Worm (Caenorhabditis elegans): ENCODE data around the gene col-88.

- no peak for TF ChIP-seq W03F9.2 (tag; optimal IDR thresholded peaks at IDR 0.05)
- TF ChIP-seq him-1 (tag; optimal IDR thresholded peaks at IDR 0.05): no peak
Observed at ce11 chrIII:41484-41883, 621 bp downstream of the col-88 start.
